Worm (Caenorhabditis elegans): ENCODE results near the gene C10B5.3.

The C10B5.3 gene

DNA sequence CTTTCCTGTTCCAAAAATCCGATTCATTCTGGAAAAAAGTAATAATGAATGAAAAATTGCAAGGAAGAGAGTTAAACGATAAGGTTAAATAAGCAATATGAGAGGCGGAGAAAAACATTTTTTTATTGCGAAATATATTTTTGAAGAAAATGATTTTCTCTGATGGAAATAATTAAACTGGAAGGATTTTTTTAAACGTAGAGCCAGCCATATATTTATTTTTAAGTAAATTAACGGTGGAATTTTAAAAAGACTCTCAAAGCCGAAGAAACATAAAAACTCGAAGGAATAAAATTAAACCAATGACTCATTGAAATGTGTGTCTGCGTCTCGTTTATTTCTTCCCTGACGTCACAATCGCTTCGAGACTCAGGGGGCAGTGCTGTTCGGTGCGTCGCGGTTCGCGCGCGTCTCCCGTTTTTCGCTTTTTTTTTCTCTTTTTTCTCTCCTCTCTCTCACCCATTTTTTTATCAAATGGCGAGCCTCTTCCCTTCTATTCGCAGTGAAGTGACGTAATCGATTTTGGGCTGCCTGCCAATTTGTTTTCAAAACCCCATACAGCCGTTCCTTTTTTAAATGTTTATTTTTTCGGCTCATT lies 18.2 kb upstream of the C10B5.3 start, which contains the start of gene vps-60 (continued):
- TF ChIP-seq Y5F2A.4 (GFP tag; optimal IDR thresholded peaks at IDR 0.05) (no peak), lin-15B (tag; optimal IDR thresholded peaks at IDR 0.05) (no peak), lsy-2 (tag; optimal IDR thresholded peaks at IDR 0.05) (peak; percentile 43 to 92), pha-4 (GFP tag; IDR thresholded peaks at IDR 0.05) (peak; percentile 92), pha-4 (tag; optimal IDR thresholded peaks at IDR 0.05) (no peak), mxl-2 (GFP tag; conservative IDR thresholded peaks at IDR 0.05) (0 out of 2 replicates have a peak, but pooled peaks have one; percentile 15), unc-62 (GFP tag; optimal IDR thresholded peaks at IDR 0.05 in 1 of 2) (peak in 1 of 2 experiments; percentile 96), unc-62 (tag; optimal IDR thresholded peaks at IDR 0.05) (no peak), ZK337.2 (GFP tag; IDR thresholded peaks at IDR 0.05) (no peak), nhr-102 (tag; optimal IDR thresholded peaks at IDR 0.05) (peak; percentile 66), nhr-48 (tag; optimal IDR thresholded peaks at IDR 0.05) (peak; percentile 90), mep-1 (tag; optimal IDR thresholded peaks at IDR 0.05) (peak; percentile 95), tag-97 (GFP tag; IDR thresholded peaks at IDR 0.05) (no peak), Y75B8A.6 (GFP tag; IDR thresholded peaks at IDR 0.05) (no peak), lin-1 (GFP tag; IDR thresholded peaks at IDR 0.05) (peak; percentile 64), F10B5.3 (tag; optimal IDR thresholded peaks at IDR 0.05) (no peak), saeg-2 (GFP tag; IDR thresholded peaks at IDR 0.05) (0 out of 2 replicates have a peak, but pooled peaks have one; percentile 42), gei-8 (GFP tag; optimal IDR thresholded peaks at IDR 0.05) (no peak), nhr-237 (tag; optimal IDR thresholded peaks at IDR 0.05) (no peak), aly-2 (tag; optimal IDR thresholded peaks at IDR 0.05) (no peak), egl-27 (tag; optimal IDR thresholded peaks at IDR 0.05) (no peak), tra-1 (GFP tag; IDR thresholded peaks at IDR 0.05) (peak; percentile 95), attf-4 (tag; optimal IDR thresholded peaks at IDR 0.05) (no peak), hmg-1.1 (GFP tag; IDR thresholded peaks at IDR 0.05) (peak; percentile 92), duxl-1 (tag; optimal IDR thresholded peaks at IDR 0.05; ENCODE audit: poor library complexity) (no peak), fkh-10 (GFP tag; optimal IDR thresholded peaks at IDR 0.05) (peak; percentile 74), zip-11 (GFP tag; IDR thresholded peaks at IDR 0.05) (no peak), skn-1 (tag; optimal IDR thresholded peaks at IDR 0.05) (no peak), mxl-3 (GFP tag; optimal IDR thresholded peaks at IDR 0.05) (peak; percentile 58), aha-1 (tag) (peak; percentile 99), dmd-6 (GFP tag; IDR thresholded peaks at IDR 0.05) (peak; percentile 98), zfp-2 (tag; optimal IDR thresholded peaks at IDR 0.05) (peak; percentile 70), set-16 (GFP tag; IDR thresholded peaks at IDR 0.05) (peak; percentile 84), dmd-9 (GFP tag; IDR thresholded peaks at IDR 0.05) (no peak), hif-1 (tag; optimal IDR thresholded peaks at IDR 0.05) (peak; percentile 37 to 88), nhr-6 (tag; optimal IDR thresholded peaks at IDR 0.05) (peak; percentile 97), nhr-42 (GFP tag; IDR thresholded peaks at IDR 0.05) (peak; percentile 77; the same call in 1 of the 2 replicates), nhr-77 (tag; optimal IDR thresholded peaks at IDR 0.05) (peak; percentile 95), spr-1 (tag; optimal IDR thresholded peaks at IDR 0.05) (peak; percentile 69), F49E8.2 (tag; optimal IDR thresholded peaks at IDR 0.05; ENCODE audit: borderline replicate concordance) (no peak), lir-3 (tag; optimal IDR thresholded peaks at IDR 0.05) (no peak), ceh-28 (tag; optimal IDR thresholded peaks at IDR 0.05) (peak; percentile 33), nhr-76 (tag; optimal IDR thresholded peaks at IDR 0.05) (peak; percentile 8), nhr-11 (tag; optimal IDR thresholded peaks at IDR 0.05) (peak; percentile 93), rbr-2 (tag; optimal IDR thresholded peaks at IDR 0.05) (peak; percentile 93), zip-2 (tag; optimal IDR thresholded peaks at IDR 0.05) (peak; percentile 60), php-3 (GFP tag; IDR thresholded peaks at IDR 0.05) (0 out of 2 replicates have a peak, but pooled peaks have one; percentile 58), madf-9 (GFP tag; conservative IDR thresholded peaks at IDR 0.05) (peak; percentile 91), egl-43 (GFP tag; IDR thresholded peaks at IDR 0.05) (peak; percentile 74; the same call in 1 of the 2 replicates), nhr-28 (tag; optimal IDR thresholded peaks at IDR 0.05) (peak; percentile 82), mes-2 (tag; optimal IDR thresholded peaks at IDR 0.05; ENCODE audit: poor library complexity, severe bottlenecking) (peak; percentile 91)

All from whole organism, L4 larva.